Fruit fly (Drosophila melanogaster): Measurements from ENCODE around the gene spd-2.

spd-2 gene

DNA sequence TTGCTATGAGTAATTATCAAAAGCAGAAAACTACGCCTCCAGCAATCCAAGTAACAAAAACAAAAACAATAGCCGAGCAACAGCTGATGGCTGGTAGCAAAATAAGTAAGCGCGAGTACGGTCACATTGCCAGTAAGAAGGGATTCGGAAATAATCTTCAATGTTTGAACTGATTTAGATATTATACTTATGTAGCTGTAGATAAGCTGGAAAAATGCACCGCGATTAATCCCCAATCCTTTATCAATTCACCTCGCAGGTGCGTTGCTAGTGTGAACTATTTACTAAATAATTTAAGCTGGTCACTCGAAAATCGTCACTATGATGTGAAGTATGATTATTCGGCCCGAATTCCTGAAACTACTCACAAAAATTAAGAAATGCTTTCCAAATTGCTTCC, 7.8 kb downstream of the spd-2 start, which contains the start of the genes Syx8 and CG32163:
Gene Syx8 (minus strand): TSS at position 69 of the 400 bp plus-strand sequence.
Gene CG32163 (plus strand): TSS at position 169 of the 400 bp plus-strand sequence.
- no peak for TF ChIP-seq Abd-B (GFP tag; optimal IDR thresholded peaks at IDR 0.05)
- TF ChIP-seq Rel (GFP tag; optimal IDR thresholded peaks at IDR 0.05), result no peak
- peak; percentile 13 for TF ChIP-seq Rel (tag; optimal IDR thresholded peaks at IDR 0.05)

- TF ChIP-seq Dfd (GFP tag; optimal IDR thresholded peaks at IDR 0.05) (no peak), N (GFP tag; optimal IDR thresholded peaks at IDR 0.05) (no peak), psq (GFP tag; optimal IDR thresholded peaks at IDR 0.05) (no peak), rgr (GFP tag; optimal IDR thresholded peaks at IDR 0.05) (peak; percentile 63), HLH106 (tag; optimal IDR thresholded peaks at IDR 0.05) (peak; percentile 13), Hnf4 (GFP tag; optimal IDR thresholded peaks at IDR 0.05) (no peak), jim (GFP tag; optimal IDR thresholded peaks at IDR 0.05) (no peak), Mio (GFP tag; optimal IDR thresholded peaks at IDR 0.05) (no peak), woc (GFP tag; optimal IDR thresholded peaks at IDR 0.05) (peak; percentile 87), Jra (GFP tag; optimal IDR thresholded peaks at IDR 0.05) (no peak), dl (GFP tag; optimal IDR thresholded peaks at IDR 0.05; ENCODE audit: insufficient read depth in 1 of 2, partially characterized antibody in 2 of 2) (no peak), Rel (GFP tag; optimal IDR thresholded peaks at IDR 0.05) (no peak), Rel (tag; optimal IDR thresholded peaks at IDR 0.05) (peak; percentile 46), Sp1 (GFP tag; optimal IDR thresholded peaks at IDR 0.05) (peak; percentile 11), Hr83 (GFP tag; optimal IDR thresholded peaks at IDR 0.05; ENCODE audit: poor library complexity, severe bottlenecking) (peak; percentile 8), Hr78 (GFP tag; optimal IDR thresholded peaks at IDR 0.05) (no peak), dmrt93B (GFP tag; optimal IDR thresholded peaks at IDR 0.05) (no peak), h (GFP tag; optimal IDR thresholded peaks at IDR 0.05) (no peak), OdsH (GFP tag; optimal IDR thresholded peaks at IDR 0.05) (no peak), Dif (GFP tag; optimal IDR thresholded peaks at IDR 0.05; ENCODE audit: partially characterized antibody) (peak; percentile 10), dsf (GFP tag; optimal IDR thresholded peaks at IDR 0.05; ENCODE audit: borderline replicate concordance) (no peak), sage (GFP tag; optimal IDR thresholded peaks at IDR 0.05) (no peak), foxo (GFP tag; optimal IDR thresholded peaks at IDR 0.05) (peak in 1 of 2 experiments; percentile 2), pan (optimal IDR thresholded peaks at IDR 0.05) (no peak), fru (GFP tag; optimal IDR thresholded peaks at IDR 0.05) (no peak), CrebA (GFP tag; optimal IDR thresholded peaks at IDR 0.05; ENCODE audit: borderline replicate concordance) (no peak), brk (GFP tag; optimal IDR thresholded peaks at IDR 0.05) (no peak), CG9705 (GFP tag; optimal IDR thresholded peaks at IDR 0.05) (no peak), CG32264 (GFP tag; optimal IDR thresholded peaks at IDR 0.05) (no peak), Myc (optimal IDR thresholded peaks at IDR 0.05) (no peak)
These were observed 10.7 kb downstream of the spd-2 start, which contains the start of gene UQCR-C2 for dm6 chr3L:16584074-16584578. UQCR-C2 (plus strand) TSS chr3L:16584124.

- TF ChIP-seq fru (GFP tag; optimal IDR thresholded peaks at IDR 0.05) (peak; percentile 45), Dif (GFP tag; optimal IDR thresholded peaks at IDR 0.05; ENCODE audit: partially characterized antibody) (no peak), dmrt93B (GFP tag; optimal IDR thresholded peaks at IDR 0.05) (no peak), rgr (GFP tag; optimal IDR thresholded peaks at IDR 0.05) (peak; percentile 22), Abd-B (GFP tag; optimal IDR thresholded peaks at IDR 0.05) (no peak), GATAd (GFP tag; optimal IDR thresholded peaks at IDR 0.05) (no peak), dl (GFP tag; optimal IDR thresholded peaks at IDR 0.05; ENCODE audit: insufficient read depth in 1 of 2, partially characterized antibody in 2 of 2) (no peak), ey (GFP tag; optimal IDR thresholded peaks at IDR 0.05) (peak; percentile 33), h (GFP tag; optimal IDR thresholded peaks at IDR 0.05) (peak; percentile 49), Rel (GFP tag; optimal IDR thresholded peaks at IDR 0.05) (no peak), Rel (tag; optimal IDR thresholded peaks at IDR 0.05) (peak; percentile 50), Jra (GFP tag; optimal IDR thresholded peaks at IDR 0.05) (peak; percentile 27), brk (GFP tag; optimal IDR thresholded peaks at IDR 0.05) (no peak), Dfd (GFP tag; optimal IDR thresholded peaks at IDR 0.05) (no peak), Vsx2 (GFP tag; optimal IDR thresholded peaks at IDR 0.05; ENCODE audit: partially characterized antibody) (no peak), Myc (optimal IDR thresholded peaks at IDR 0.05) (peak; percentile 15), Hr78 (GFP tag; optimal IDR thresholded peaks at IDR 0.05) (no peak), dsf (GFP tag; optimal IDR thresholded peaks at IDR 0.05; ENCODE audit: borderline replicate concordance) (peak; percentile 29), CG9705 (GFP tag; optimal IDR thresholded peaks at IDR 0.05) (peak; percentile 12), br (GFP tag; optimal IDR thresholded peaks at IDR 0.05) (peak; percentile 22), HLH106 (tag; optimal IDR thresholded peaks at IDR 0.05) (peak; percentile 65), Hnf4 (GFP tag; optimal IDR thresholded peaks at IDR 0.05) (no peak), jim (GFP tag; optimal IDR thresholded peaks at IDR 0.05) (no peak), pan (optimal IDR thresholded peaks at IDR 0.05) (no peak), CrebA (GFP tag; optimal IDR thresholded peaks at IDR 0.05; ENCODE audit: borderline replicate concordance) (no peak), psq (GFP tag; optimal IDR thresholded peaks at IDR 0.05) (no peak), N (GFP tag; optimal IDR thresholded peaks at IDR 0.05) (no peak), sage (GFP tag; optimal IDR thresholded peaks at IDR 0.05) (no peak), foxo (GFP tag; optimal IDR thresholded peaks at IDR 0.05) (peak in 1 of 2 experiments; percentile 58), woc (GFP tag; optimal IDR thresholded peaks at IDR 0.05) (peak; percentile 45), tai (GFP tag; optimal IDR thresholded peaks at IDR 0.05) (no peak), Mio (GFP tag; optimal IDR thresholded peaks at IDR 0.05) (no peak), Hr83 (GFP tag; optimal IDR thresholded peaks at IDR 0.05; ENCODE audit: poor library complexity, severe bottlenecking) (peak; percentile 29), usp (GFP tag; optimal IDR thresholded peaks at IDR 0.05) (no peak), OdsH (GFP tag; optimal IDR thresholded peaks at IDR 0.05) (no peak), sv (GFP tag; optimal IDR thresholded peaks at IDR 0.05) (no peak), Sp1 (GFP tag; optimal IDR thresholded peaks at IDR 0.05) (peak; percentile 42), CG32264 (GFP tag; optimal IDR thresholded peaks at IDR 0.05) (no peak), lola (GFP tag; optimal IDR thresholded peaks at IDR 0.05) (no peak)
These were observed 12.0 kb downstream of the spd-2 start, which contains the start of gene Rpn12 for dm6 chr3L:16582678-16583315. Rpn12 (plus strand) TSS chr3L:16583028.

Data from whole organism, wandering third instar larva.